Worm (Caenorhabditis elegans) whole organism, L1 larva: Measurements from ENCODE around the gene srw-72.

ENCODE experiments used
- F16B12.6 ChIP-seq: fragments of 150-350 bp; optimal IDR thresholded peaks from 2 replicates; lab custom pipeline; 2014; ENCODE audit warnings: missing biosample characterization, missing genetic modification characterization
- aly-2 ChIP-seq: fragments of 150-350 bp; optimal IDR thresholded peaks from 2 replicates; lab custom pipeline; 2014; ENCODE audit warnings: missing biosample characterization, missing genetic modification characterization
- ama-1 ChIP-seq: fragments of 150-350 bp; optimal IDR thresholded peaks from 2 replicates; lab custom pipeline; 2014
- ceh-82 ChIP-seq, 3 experiments: fragments of 150-350 bp in 1 of 3; sonication (generic microtip) in 2 of 3; optimal IDR thresholded peaks; 2 replicates each; lab custom pipeline; 2014 to 2017; ENCODE audit warnings: missing biosample characterization in 3 of 3, missing genetic modification characterization in 3 of 3
- elt-2 ChIP-seq: sonication (generic microtip); optimal IDR thresholded peaks from 2 replicates; lab custom pipeline; 2016; ENCODE audit warnings: missing genetic modification characterization, mild to moderate bottlenecking, inconsistent platforms, missing compliant biosample characterization, missing genetic modification reagents
- lin-39 ChIP-seq: fragments of 150-350 bp; optimal IDR thresholded peaks from 2 replicates; lab custom pipeline; 2014; ENCODE audit warnings: missing biosample characterization, missing genetic modification reagents, missing genetic modification characterization
- nhr-12 ChIP-seq: sonication (generic microtip); optimal IDR thresholded peaks from 2 replicates; lab custom pipeline; 2017; ENCODE audit warnings: missing biosample characterization, missing genetic modification characterization
- nhr-237 ChIP-seq: fragments of 150-350 bp; optimal IDR thresholded peaks from 2 replicates; lab custom pipeline; 2014; ENCODE audit warnings: missing biosample characterization, missing genetic modification characterization
- nhr-76 ChIP-seq: sonication (generic microtip); optimal IDR thresholded peaks from 2 replicates; lab custom pipeline; 2017; ENCODE audit warnings: missing biosample characterization, missing genetic modification characterization
- snpc-4 ChIP-seq: fragments of 150-350 bp; optimal IDR thresholded peaks from 2 replicates; lab custom pipeline; 2014; ENCODE audit warnings: missing biosample characterization, missing genetic modification characterization
- sptf-1 ChIP-seq: fragments of 150-350 bp; optimal IDR thresholded peaks from 2 replicates; lab custom pipeline; 2014; ENCODE audit warnings: missing biosample characterization, missing genetic modification characterization

DNA sequence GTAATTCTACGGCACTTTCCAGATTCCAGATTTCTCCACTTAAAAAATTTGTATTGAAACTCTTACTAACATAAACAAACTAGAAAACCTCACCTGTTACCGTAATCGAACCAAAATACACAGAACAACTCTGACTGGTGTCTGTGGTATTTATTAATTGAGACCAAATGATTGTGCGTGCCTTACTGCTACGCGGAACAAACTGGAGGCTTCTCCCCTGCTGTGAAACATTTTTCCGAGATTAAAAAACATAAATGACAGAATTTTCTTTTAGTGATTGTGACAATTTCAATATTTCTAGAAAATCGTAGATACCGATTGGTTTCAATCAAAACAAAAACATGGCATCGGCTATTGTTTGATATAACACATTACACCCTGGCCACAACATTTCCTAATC is 17.0 kb upstream of the srw-72 start:
- TF ChIP-seq sptf-1 (tag; lab: Kevin White, UChicago) (no peak), snpc-4 (tag; lab: Kevin White, UChicago) (no peak), ceh-82 (tag; optimal IDR thresholded peaks at IDR 0.05; lab: Kevin White, UChicago) (no peak), nhr-76 (tag; lab: Kevin White, UChicago) (no peak), nhr-12 (tag; lab: Kevin White, UChicago) (no peak), F16B12.6 (no peak), lin-39 (tag; lab: Kevin White, UChicago) (no peak), nhr-237 (tag; lab: Kevin White, UChicago) (no peak), ama-1 (lab: Kevin White, UChicago) (no peak), aly-2 (tag; lab: Kevin White, UChicago) (no peak), elt-2 (no peak)
